Fruit fly (Drosophila melanogaster): ENCODE measurements around the gene CG14435.

The CG14435 gene

DNA sequence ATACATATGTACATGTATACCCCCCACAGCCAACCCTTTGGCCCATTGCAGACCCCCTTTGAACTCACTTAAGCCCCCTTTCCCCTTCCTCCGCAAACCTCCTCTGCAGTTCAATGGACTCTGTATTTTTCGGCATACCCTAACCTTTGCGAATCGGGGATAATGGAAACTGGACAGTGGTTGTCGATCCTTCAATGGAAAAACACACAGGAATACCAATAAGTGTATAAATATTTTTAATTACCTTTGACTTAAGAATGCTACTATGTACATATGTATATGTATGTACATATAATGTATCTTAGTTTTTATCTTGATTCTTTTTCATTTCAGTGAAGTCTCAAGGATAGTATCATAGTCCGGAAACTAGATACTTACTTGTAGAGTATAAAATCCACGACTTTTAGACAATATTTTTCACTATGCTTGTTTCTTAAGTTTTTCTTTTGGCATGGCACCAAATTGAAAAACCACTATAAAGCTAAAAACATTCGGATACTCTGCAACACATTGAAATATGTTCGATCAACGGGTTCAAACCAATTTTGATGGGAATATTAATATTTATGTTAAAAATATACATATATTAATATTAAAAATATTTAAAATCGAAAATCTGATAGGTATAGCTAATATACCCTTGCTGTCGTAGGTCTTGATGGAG is 12.7 kb upstream of the CG14435 start (continued):
- TF ChIP-seq cwo (GFP tag; optimal IDR thresholded peaks at IDR 0.05) (peak; percentile 41), hth (optimal IDR thresholded peaks at IDR 0.05) (no peak), CG4404 (GFP tag; IDR thresholded peaks at IDR 0.05) (0 out of 2 replicates have a peak, but pooled peaks have one; percentile 6), CG17385 (GFP tag; optimal IDR thresholded peaks at IDR 0.05) (peak; percentile 76), Trl (optimal IDR thresholded peaks at IDR 0.05) (no peak), Trl (GFP tag; optimal IDR thresholded peaks at IDR 0.05) (no peak), CG31365 (tag; optimal IDR thresholded peaks at IDR 0.05) (no peak), CG14050 (GFP tag; IDR thresholded peaks at IDR 0.05) (peak; percentile 61; the same call in 2 of the 3 replicates), CG8290 (GFP tag; optimal IDR thresholded peaks at IDR 0.05) (no peak), CG8290 (tag; optimal IDR thresholded peaks at IDR 0.05) (peak in 1 of 2 experiments; percentile 48), E2f1 (GFP tag; IDR thresholded peaks at IDR 0.05) (peak; percentile 59; the same call in 1 of the 2 replicates), repo (GFP tag; optimal IDR thresholded peaks at IDR 0.05) (no peak), HHEX (GFP tag; optimal IDR thresholded peaks at IDR 0.05) (peak; percentile 4), CG12942 (GFP tag; optimal IDR thresholded peaks at IDR 0.05) (peak; percentile 11), CG18619 (GFP tag; optimal IDR thresholded peaks at IDR 0.05) (peak; percentile 67), CG18599 (GFP tag; optimal IDR thresholded peaks at IDR 0.05) (peak; percentile 70), H2.0 (GFP tag; IDR thresholded peaks at IDR 0.05) (peak; percentile 57; the same call in 1 of the 2 replicates), CG11695 (GFP tag; IDR thresholded peaks at IDR 0.05) (peak; percentile 79), Ets65A (GFP tag) (peak; percentile 35), dmrt99B (tag; optimal IDR thresholded peaks at IDR 0.05) (peak; percentile 85), D19B (GFP tag; optimal IDR thresholded peaks at IDR 0.05) (peak; percentile 55), CG10462 (GFP tag; optimal IDR thresholded peaks at IDR 0.05) (peak; percentile 57), ac (GFP tag; optimal IDR thresholded peaks at IDR 0.05) (no peak), Hmr (GFP tag; optimal IDR thresholded peaks at IDR 0.05) (peak; percentile 82), Elba2 (GFP tag; optimal IDR thresholded peaks at IDR 0.05) (no peak), CG6254 (GFP tag; optimal IDR thresholded peaks at IDR 0.05) (peak; percentile 55), CG14014 (GFP tag; IDR thresholded peaks at IDR 0.05) (peak; percentile 43; the same call in 1 of the 2 replicates), dpn (GFP tag; optimal IDR thresholded peaks at IDR 0.05) (peak; percentile 16 to 59), ken (GFP tag; IDR thresholded peaks at IDR 0.05) (peak; percentile 47; the same call in 1 of the 3 replicates), trh (GFP tag; optimal IDR thresholded peaks at IDR 0.05) (peak; percentile 8), stwl (tag; optimal IDR thresholded peaks at IDR 0.05) (no peak), dysf (GFP tag; IDR thresholded peaks at IDR 0.05) (peak; percentile 82), ase (GFP tag; IDR thresholded peaks at IDR 0.05) (peak; percentile 70), tgo (GFP tag; IDR thresholded peaks at IDR 0.05) (peak; percentile 85), Rfx (GFP tag; IDR thresholded peaks at IDR 0.05) (peak; percentile 86), CG12659 (GFP tag; optimal IDR thresholded peaks at IDR 0.05) (peak; percentile 63), kni (GFP tag; optimal IDR thresholded peaks at IDR 0.05) (no peak), Taf1 (GFP tag; IDR thresholded peaks at IDR 0.05) (peak; percentile 61), CG11398 (GFP tag; optimal IDR thresholded peaks at IDR 0.05) (no peak), Adf1 (GFP tag; IDR thresholded peaks at IDR 0.05) (no peak), pnt (GFP tag; optimal IDR thresholded peaks at IDR 0.05) (no peak), ci (GFP tag; IDR thresholded peaks at IDR 0.05) (peak; percentile 79), Xbp1 (GFP tag; optimal IDR thresholded peaks at IDR 0.05) (peak; percentile 68), gem (tag; optimal IDR thresholded peaks at IDR 0.05) (peak; percentile 88), CG6813 (GFP tag; optimal IDR thresholded peaks at IDR 0.05) (peak; percentile 76), CkIIα-i1 (GFP tag; IDR thresholded peaks at IDR 0.05) (no peak), hbn (GFP tag; IDR thresholded peaks at IDR 0.05; ENCODE audit: partially characterized antibody) (no peak), Meics (GFP tag; optimal IDR thresholded peaks at IDR 0.05) (peak; percentile 78), cato (GFP tag; optimal IDR thresholded peaks at IDR 0.05; ENCODE audit: borderline replicate concordance) (no peak), HmgD (GFP tag; optimal IDR thresholded peaks at IDR 0.05) (no peak), CG12155 (GFP tag; optimal IDR thresholded peaks at IDR 0.05) (peak; percentile 26)

Data from whole organism, embryonic.